Worm (Caenorhabditis elegans) whole organism, L4 larva: ENCODE data around the gene haf-1.

Experiments used
- D1046.2 ChIP-seq: fragments of 200-800 bp; sonication (Bioruptor generic); IDR thresholded peaks from 2 replicates; pipeline ENCODE4 v1.3.6; 2022; ENCODE audit warnings: missing genetic modification characterization, missing compliant biosample characterization
- F26F4.8 ChIP-seq: fragments of 200-800 bp; sonication (Bioruptor generic); conservative IDR thresholded peaks from 2 replicates; pipeline ENCODE4 v1.3.6; 2022; ENCODE audit warnings: missing genetic modification characterization, missing compliant biosample characterization
- F49E8.2 ChIP-seq: sonication (generic microtip); optimal IDR thresholded peaks from 2 replicates; lab custom pipeline; 2016; ENCODE audit warnings: missing compliant biosample characterization, mild to moderate bottlenecking, missing genetic modification characterization, borderline replicate concordance
- Y75B8A.6 ChIP-seq: fragments of 200-800 bp; sonication (Bioruptor generic); IDR thresholded peaks from 2 replicates; pipeline ENCODE4 v1.3.6; 2022; ENCODE audit warnings: missing genetic modification reagents, missing genetic modification characterization, missing compliant biosample characterization
- aha-1 ChIP-seq: fragments of 150-350 bp; peaks from one replicate; lab custom pipeline; 2014; ENCODE audit warnings: missing biosample characterization, missing genetic modification characterization
- ama-1 ChIP-seq: fragments of 150-350 bp; optimal IDR thresholded peaks from 2 replicates; lab custom pipeline; 2014; ENCODE audit warnings: inconsistent platforms, mixed read lengths
- ceh-62 ChIP-seq: sonication (generic microtip); optimal IDR thresholded peaks from 2 replicates; lab custom pipeline; 2017; ENCODE audit warnings: missing biosample characterization, missing genetic modification characterization
- ces-1 ChIP-seq: fragments of 150-350 bp; sonication (generic microtip); optimal IDR thresholded peaks from 4 replicates; lab custom pipeline; 2014; ENCODE audit warnings: missing biosample characterization, missing genetic modification reagents, missing genetic modification characterization
- daf-16 ChIP-seq, 3 experiments: sonication (generic microtip); optimal IDR thresholded peaks; 2 replicates each; lab custom pipeline; 2016 to 2017; ENCODE audit warnings: missing genetic modification characterization in 3 of 3, missing genetic modification reagents in 3 of 3, mild to moderate bottlenecking in 2 of 3, missing compliant biosample characterization in 2 of 3, missing biosample characterization in 1 of 3, moderate library complexity in 1 of 3
- daf-19 ChIP-seq: fragments of 200-800 bp; sonication (Bioruptor generic); conservative IDR thresholded peaks from 2 replicates; pipeline ENCODE4 v1.3.6; 2022; ENCODE audit warnings: missing genetic modification characterization, missing compliant biosample characterization
- dmd-8 ChIP-seq: fragments of 200-800 bp; sonication (Bioruptor generic); IDR thresholded peaks from 2 replicates; pipeline ENCODE4 v1.3.6; 2022; ENCODE audit warnings: missing genetic modification characterization, missing compliant biosample characterization
- egl-43 ChIP-seq: fragments of 200-800 bp; sonication (Bioruptor generic); IDR thresholded peaks from 2 replicates; pipeline ENCODE4 v1.3.6; 2022; ENCODE audit warnings: missing genetic modification reagents, missing genetic modification characterization, missing compliant biosample characterization
- gei-8 ChIP-seq: fragments of 200-800 bp; sonication (Bioruptor generic); optimal IDR thresholded peaks from 2 replicates; lab custom pipeline; 2018; ENCODE audit warnings: mild to moderate bottlenecking, missing genetic modification characterization, missing compliant biosample characterization
- hlh-30 ChIP-seq: sonication (generic microtip); optimal IDR thresholded peaks from 2 replicates; lab custom pipeline; 2017; ENCODE audit warnings: antibody characterized with exemption, mild to moderate bottlenecking, missing genetic modification characterization, missing compliant biosample characterization; ENCODE audit not compliant: insufficient read depth
- lim-7 ChIP-seq: fragments of 200-800 bp; sonication (Bioruptor generic); IDR thresholded peaks from 2 replicates; pipeline ENCODE4 v1.3.6; 2022; ENCODE audit warnings: missing genetic modification characterization, missing compliant biosample characterization
- lin-13 ChIP-seq: fragments of 150-350 bp; optimal IDR thresholded peaks from 2 replicates; lab custom pipeline; 2014; ENCODE audit warnings: missing biosample characterization, missing genetic modification reagents, missing genetic modification characterization
- lin-38 ChIP-seq: fragments of 200-800 bp; sonication (Bioruptor generic); IDR thresholded peaks from 2 replicates; pipeline ENCODE4 v1.3.6; 2022; ENCODE audit warnings: missing genetic modification reagents, missing genetic modification characterization, missing compliant biosample characterization
- lin-39 ChIP-seq: fragments of 150-350 bp; optimal IDR thresholded peaks from 2 replicates; lab custom pipeline; 2014; ENCODE audit warnings: missing biosample characterization, missing genetic modification reagents, missing genetic modification characterization
- madf-9 ChIP-seq: fragments of 200-800 bp; sonication (Bioruptor generic); conservative IDR thresholded peaks from 2 replicates; pipeline ENCODE4 v1.3.6; 2022; ENCODE audit warnings: missing genetic modification reagents, missing genetic modification characterization, missing compliant biosample characterization
- nhr-28 ChIP-seq: fragments of 150-350 bp; optimal IDR thresholded peaks from 2 replicates; lab custom pipeline; 2014; ENCODE audit warnings: missing biosample characterization, missing genetic modification characterization
- pha-4 ChIP-seq, 2 experiments: fragments of 150-350 bp in 1 of 2; fragments of 200-800 bp in 1 of 2; sonication (Bioruptor generic) in 1 of 2; IDR thresholded peaks in 1 of 2; optimal IDR thresholded peaks in 1 of 2; 2 replicates each; pipeline versions ENCODE4 v1.3.6 to Lab custom; 2014 to 2022; ENCODE audit warnings: missing genetic modification characterization in 2 of 2, missing genetic modification reagents in 2 of 2, missing biosample characterization in 1 of 2, missing compliant biosample characterization in 1 of 2
- rbr-2 ChIP-seq: sonication (generic microtip); optimal IDR thresholded peaks from 2 replicates; lab custom pipeline; 2016; ENCODE audit warnings: missing genotype, missing genetic modification characterization, missing compliant biosample characterization
- snpc-1.2 ChIP-seq: fragments of 200-800 bp; sonication (Bioruptor generic); IDR thresholded peaks from 2 replicates; pipeline ENCODE4 v1.3.6; 2022; ENCODE audit warnings: missing genetic modification reagents, missing genetic modification characterization, missing compliant biosample characterization
- spr-1 ChIP-seq: sonication (generic microtip); optimal IDR thresholded peaks from 2 replicates; lab custom pipeline; 2016; ENCODE audit warnings: mild to moderate bottlenecking, missing genetic modification characterization, missing compliant biosample characterization
- tra-1 ChIP-seq: fragments of 200-800 bp; sonication (Bioruptor generic); IDR thresholded peaks from 2 replicates; pipeline ENCODE4 v1.3.6; 2022; ENCODE audit warnings: missing genetic modification reagents, missing genetic modification characterization, missing compliant biosample characterization
- unc-39 ChIP-seq: sonication (generic microtip); optimal IDR thresholded peaks from 2 replicates; lab custom pipeline; 2017; ENCODE audit warnings: missing biosample characterization, missing genetic modification characterization
- unc-62 ChIP-seq, 3 experiments: fragments of 150-350 bp in 1 of 3; sonication (generic microtip); optimal IDR thresholded peaks in 2 of 3; peaks in 1 of 3; 1 replicate in 1 of 3; 2 replicates in 2 of 3; lab custom pipeline; 2014 to 2017; ENCODE audit warnings: missing biosample characterization in 3 of 3, missing genetic modification characterization in 3 of 3, missing genetic modification reagents in 3 of 3, missing genotype in 1 of 3
- zip-11 ChIP-seq: fragments of 200-800 bp; sonication (Bioruptor generic); IDR thresholded peaks from 2 replicates; pipeline ENCODE4 v1.3.6; 2022; ENCODE audit warnings: missing genetic modification characterization, missing compliant biosample characterization

The haf-1 gene

ce11 chrIV:17407491-17407890, 31.3 kb downstream of the haf-1 start, which contains the start of gene T02D1.9:
Gene T02D1.9, minus strand, starts transcription at chrIV:17407591.
- TF ChIP-seq aha-1 (peak; percentile 26), madf-9 (GFP tag; lab: Robert Waterston, UW) (no peak), lin-38 (GFP tag; lab: Robert Waterston, UW) (no peak)

- TF ChIP-seq D1046.2 (GFP tag; lab: Robert Waterston, UW) (no peak), unc-62 (GFP tag; optimal IDR thresholded peaks at IDR 0.05 in 1 of 2; lab: Kevin White, UChicago) (peak in 1 of 2 experiments; percentile 90), unc-62 (tag; optimal IDR thresholded peaks at IDR 0.05; lab: Kevin White, UChicago) (no peak)
These were observed 37.1 kb downstream of the haf-1 start for ce11 chrIV:17413343-17413742.

ce11 chrIV:17417723-17418122, 41.5 kb downstream of the haf-1 start, which contains the start of gene npr-26:
Gene npr-26, minus strand, starts transcription at chrIV:17417823.
- TF ChIP-seq nhr-28 (tag; lab: Kevin White, UChicago) (no peak), ceh-62 (no peak), gei-8 (GFP tag; lab: Kevin White, UChicago) (no peak), hlh-30 (tag; lab: Kevin White, UChicago) (no peak), lim-7 (GFP tag; lab: Robert Waterston, UW) (no peak), snpc-1.2 (GFP tag; lab: Robert Waterston, UW) (no peak), spr-1 (tag; lab: Kevin White, UChicago) (no peak), dmd-8 (GFP tag; lab: Robert Waterston, UW) (no peak), tra-1 (no peak)

- peak; percentile 20 for TF ChIP-seq rbr-2 (tag; lab: Kevin White, UChicago)
- no peak for TF ChIP-seq F49E8.2
- TF ChIP-seq daf-19 (GFP tag; lab: Robert Waterston, UW): no peak
- TF ChIP-seq egl-43 (GFP tag; lab: Robert Waterston, UW): no peak
- TF ChIP-seq unc-62 (GFP tag; optimal IDR thresholded peaks at IDR 0.05 in 1 of 2; lab: Kevin White, UChicago): peak in 1 of 2 experiments; percentile 97
- TF ChIP-seq unc-62 (tag; optimal IDR thresholded peaks at IDR 0.05; lab: Kevin White, UChicago): no peak
- no peak for TF ChIP-seq D1046.2 (GFP tag; lab: Robert Waterston, UW)
- TF ChIP-seq lim-7 (GFP tag; lab: Robert Waterston, UW): no peak
- TF ChIP-seq lin-39 (tag; lab: Kevin White, UChicago): no peak
- TF ChIP-seq ama-1 (lab: Kevin White, UChicago): no peak
These were observed 50.7 kb downstream of the haf-1 start for ce11 chrIV:17426970-17427369.

ce11 chrIV:17427423-17427822, 51.2 kb downstream of the haf-1 start, which contains the start of gene C06A12.3:
Gene C06A12.3, plus strand, starts transcription at chrIV:17427723.
- no peak for TF ChIP-seq pha-4 (GFP tag; IDR thresholded peaks at IDR 0.05; lab: Robert Waterston, UW)
- no peak for TF ChIP-seq pha-4 (tag; optimal IDR thresholded peaks at IDR 0.05; lab: Kevin White, UChicago)
- TF ChIP-seq ceh-62: no peak
- TF ChIP-seq zip-11 (GFP tag; lab: Robert Waterston, UW): no peak
- no peak for TF ChIP-seq F26F4.8 (GFP tag; lab: Robert Waterston, UW)
- no peak for TF ChIP-seq unc-39
- TF ChIP-seq ces-1 (GFP tag; lab: Kevin White, UChicago): no peak
- TF ChIP-seq daf-19 (GFP tag; lab: Robert Waterston, UW): no peak
- TF ChIP-seq daf-16 (GFP tag; optimal IDR thresholded peaks at IDR 0.05; lab: Kevin White, UChicago): no peak
- no peak for TF ChIP-seq daf-16 (tag; optimal IDR thresholded peaks at IDR 0.05; lab: Kevin White, UChicago)
- TF ChIP-seq Y75B8A.6 (GFP tag; lab: Robert Waterston, UW): no peak
- TF ChIP-seq lin-13 (GFP tag; lab: Kevin White, UChicago): no peak
